4 fruit fly cellular contexts compared by ENCODE assay signal in the genomic region with DNA sequence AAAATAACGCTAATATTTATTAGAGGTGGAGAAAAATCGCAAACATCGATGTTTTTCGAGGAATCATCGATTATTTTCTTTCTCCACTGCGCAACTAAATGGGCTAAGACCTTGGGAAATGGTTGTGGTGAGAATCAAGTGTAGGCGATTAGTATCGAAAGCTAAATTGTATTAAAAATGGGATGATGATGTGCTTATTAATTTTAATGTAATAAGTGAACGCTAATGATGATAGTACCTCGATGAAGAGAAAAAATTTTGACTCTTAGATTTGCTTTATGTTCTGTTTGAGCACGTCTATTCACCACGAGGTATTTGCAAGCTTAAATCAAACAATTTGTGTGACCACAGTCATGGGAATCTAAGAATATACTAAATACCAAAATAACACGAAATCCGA.
TF ChIP-seq lines count a peak whose summit lies in the region.

A gene (minus strand): TSS at position 46 of the 400 bp plus-strand sequence.
A gene (plus strand): TSS at position 352 of the 400 bp plus-strand sequence.

- TF ChIP-seq CTCF in whole organism, embryonic (GFP tag; optimal IDR thresholded peaks at IDR 0.05; lab: Kevin White, UChicago), result no peak

TF ChIP-seq in whole organism, adult, 20 proteins besides CTCF, POLR2A, EP300 and RAD21:
- TF ChIP-seq CG1620 (GFP tag; optimal IDR thresholded peaks at IDR 0.05; lab: Kevin White, UChicago), result peak; percentile 35
- no peak for TF ChIP-seq bab1 (GFP tag; optimal IDR thresholded peaks at IDR 0.05; lab: Kevin White, UChicago)

TF ChIP-seq in whole organism, embryonic, 481 proteins besides CTCF, POLR2A, EP300 and RAD21 (continues in another document):
- peak; percentile 43 for TF ChIP-seq CG8290 (GFP tag; optimal IDR thresholded peaks at IDR 0.05; lab: Kevin White, UChicago)
- TF ChIP-seq CG8290 (tag; optimal IDR thresholded peaks at IDR 0.05; lab: Kevin White, UChicago), result peak in 1 of 2 experiments; percentile 31
- TF ChIP-seq Myb (GFP tag; optimal IDR thresholded peaks at IDR 0.05; lab: Kevin White, UChicago), result peak; percentile 15
- peak; percentile 86 for TF ChIP-seq bbx (GFP tag; IDR thresholded peaks at IDR 0.05; lab: Robert Waterston, UW; ENCODE audit: partially characterized antibody)
- TF ChIP-seq CG15514 (GFP tag; optimal IDR thresholded peaks at IDR 0.05; lab: Kevin White, UChicago), result peak; percentile 50
- TF ChIP-seq CG16813 (GFP tag; IDR thresholded peaks at IDR 0.05; lab: Robert Waterston, UW; ENCODE audit: partially characterized antibody), result peak; percentile 80
- TF ChIP-seq HLH4C (GFP tag; IDR thresholded peaks at IDR 0.05; lab: Robert Waterston, UW; ENCODE audit: partially characterized antibody), result peak; percentile 81
- peak; percentile 47 for TF ChIP-seq CoRest (tag; optimal IDR thresholded peaks at IDR 0.05; lab: Kevin White, UChicago)
- no peak for TF ChIP-seq CG5953 (GFP tag; IDR thresholded peaks at IDR 0.05; lab: Robert Waterston, UW)
- TF ChIP-seq vfl (GFP tag; optimal IDR thresholded peaks at IDR 0.05; lab: Kevin White, UChicago), result no peak
- peak; percentile 70 for TF ChIP-seq Dp (GFP tag; optimal IDR thresholded peaks at IDR 0.05; lab: Kevin White, UChicago)
- TF ChIP-seq Dfd (GFP tag; optimal IDR thresholded peaks at IDR 0.05; lab: Kevin White, UChicago), result no peak
- TF ChIP-seq mld (GFP tag; IDR thresholded peaks at IDR 0.05; lab: Robert Waterston, UW; ENCODE audit: partially characterized antibody), result 0 out of 3 replicates have a peak, but pooled peaks have one; percentile 67
- TF ChIP-seq CG42726 (GFP tag; IDR thresholded peaks at IDR 0.05; lab: Robert Waterston, UW; ENCODE audit: partially characterized antibody), result peak; percentile 67; the same call in 1 of the 2 replicates
- peak; percentile 89 for TF ChIP-seq Scr (GFP tag; IDR thresholded peaks at IDR 0.05; lab: Robert Waterston, UW; ENCODE audit: partially characterized antibody)
- peak; percentile 7 for TF ChIP-seq phol (tag; optimal IDR thresholded peaks at IDR 0.05; lab: Kevin White, UChicago)
- TF ChIP-seq NFAT (GFP tag; IDR thresholded peaks at IDR 0.05; lab: Robert Waterston, UW), result no peak
- TF ChIP-seq CG14860 (GFP tag; IDR thresholded peaks at IDR 0.05; lab: Robert Waterston, UW; ENCODE audit: partially characterized antibody), result peak; percentile 81
- TF ChIP-seq inv (GFP tag; IDR thresholded peaks at IDR 0.05; lab: Robert Waterston, UW; ENCODE audit: partially characterized antibody), result peak; percentile 69
- TF ChIP-seq tna (GFP tag; IDR thresholded peaks at IDR 0.05; lab: Robert Waterston, UW; ENCODE audit: partially characterized antibody), result peak; percentile 73
- TF ChIP-seq Med (GFP tag; lab: Kevin White, UChicago), result peak; percentile 63
- no peak for TF ChIP-seq CG3995 (GFP tag; optimal IDR thresholded peaks at IDR 0.05; lab: Kevin White, UChicago)
- peak; percentile 13 for TF ChIP-seq CG4617 (GFP tag; optimal IDR thresholded peaks at IDR 0.05; lab: Kevin White, UChicago; ENCODE audit: borderline replicate concordance)
- peak; percentile 79 for TF ChIP-seq CG2129 (GFP tag; IDR thresholded peaks at IDR 0.05; lab: Robert Waterston, UW; ENCODE audit: partially characterized antibody)

TF ChIP-seq in whole organism, prepupa, 60 proteins besides CTCF, POLR2A, EP300 and RAD21:
- TF ChIP-seq spab (GFP tag; optimal IDR thresholded peaks at IDR 0.05; lab: Kevin White, UChicago) (no peak), CG1621 (tag; optimal IDR thresholded peaks at IDR 0.05; lab: Kevin White, UChicago) (peak; percentile 34), dsx (GFP tag; optimal IDR thresholded peaks at IDR 0.05; lab: Kevin White, UChicago; ENCODE audit: poor library complexity, severe bottlenecking) (no peak), CG3919 (GFP tag; optimal IDR thresholded peaks at IDR 0.05; lab: Kevin White, UChicago) (no peak), Eip78C (GFP tag; lab: Kevin White, UChicago) (peak; percentile 36), esn (GFP tag; optimal IDR thresholded peaks at IDR 0.05; lab: Kevin White, UChicago) (peak; percentile 8)
TF ChIP-seq in whole organism, prepupa: peak in this region for 3.

TF ChIP-seq in whole organism, wandering third instar larva, 38 proteins besides CTCF, POLR2A, EP300 and RAD21:
- no peak for TF ChIP-seq Rel (GFP tag; optimal IDR thresholded peaks at IDR 0.05; lab: Kevin White, UChicago)
- TF ChIP-seq Rel (tag; optimal IDR thresholded peaks at IDR 0.05; lab: Kevin White, UChicago), result no peak
- no peak for TF ChIP-seq CG9705 (GFP tag; optimal IDR thresholded peaks at IDR 0.05; lab: Kevin White, UChicago)
- TF ChIP-seq Myc (optimal IDR thresholded peaks at IDR 0.05; lab: Kevin White, UChicago), result peak; percentile 67
